Worm (Caenorhabditis elegans) whole organism, L2 larva: ENCODE measurements around the gene C48B4.13.

ENCODE experiments used
- C34F6.9 ChIP-seq: fragments of 150-350 bp; optimal IDR thresholded peaks from 2 replicates; lab custom pipeline; 2014; ENCODE audit warnings: missing biosample characterization, missing genetic modification characterization
- F13H6.1 ChIP-seq: sonication (generic microtip); optimal IDR thresholded peaks from 2 replicates; lab custom pipeline; 2016; ENCODE audit warnings: missing genetic modification characterization, missing compliant biosample characterization
- R02D3.7 ChIP-seq: fragments of 150-350 bp; optimal IDR thresholded peaks from 2 replicates; lab custom pipeline; 2014; ENCODE audit warnings: missing biosample characterization, missing genetic modification characterization
- Y55F3AM.14 ChIP-seq: fragments of 200-800 bp; sonication (Bioruptor generic); optimal IDR thresholded peaks from 2 replicates; lab custom pipeline; 2018; ENCODE audit warnings: mild to moderate bottlenecking, missing genetic modification characterization, missing compliant biosample characterization
- ZK546.5 ChIP-seq: sonication (generic microtip); optimal IDR thresholded peaks from 2 replicates; lab custom pipeline; 2017; ENCODE audit warnings: missing biosample characterization, missing genetic modification characterization
- ama-1 ChIP-seq: fragments of 150-350 bp; optimal IDR thresholded peaks from 2 replicates; lab custom pipeline; 2018; ENCODE audit warnings: inconsistent platforms
- blmp-1 ChIP-seq: sonication (generic microtip); optimal IDR thresholded peaks from 2 replicates; lab custom pipeline; 2017; ENCODE audit warnings: missing genetic modification characterization, mild to moderate bottlenecking, missing compliant biosample characterization, antibody characterized with exemption, moderate library complexity; ENCODE audit not compliant: insufficient read depth
- ceh-82 ChIP-seq: fragments of 150-350 bp; optimal IDR thresholded peaks from 2 replicates; lab custom pipeline; 2014; ENCODE audit warnings: missing biosample characterization, missing genetic modification characterization
- crh-2 ChIP-seq: sonication (generic microtip); optimal IDR thresholded peaks from 2 replicates; lab custom pipeline; 2017; ENCODE audit warnings: missing biosample characterization, missing genetic modification characterization
- elt-1 ChIP-seq: fragments of 150-350 bp; optimal IDR thresholded peaks from 2 replicates; lab custom pipeline; 2014; ENCODE audit warnings: missing biosample characterization, missing genetic modification characterization
- elt-3 ChIP-seq: sonication (generic microtip); optimal IDR thresholded peaks from 2 replicates; lab custom pipeline; 2017; ENCODE audit warnings: missing biosample characterization, missing genetic modification characterization
- fos-1 ChIP-seq: fragments of 150-350 bp; optimal IDR thresholded peaks from 2 replicates; lab custom pipeline; 2014; ENCODE audit warnings: missing biosample characterization, missing genetic modification characterization
- gmeb-1 ChIP-seq: fragments of 150-350 bp; optimal IDR thresholded peaks from 2 replicates; lab custom pipeline; 2014; ENCODE audit warnings: missing biosample characterization, missing genetic modification characterization
- lin-11 ChIP-seq: fragments of 150-350 bp; sonication (generic microtip); optimal IDR thresholded peaks from 2 replicates; lab custom pipeline; 2014; ENCODE audit warnings: missing biosample characterization, missing genetic modification characterization, inconsistent platforms, mixed read lengths
- lin-39 ChIP-seq: fragments of 150-350 bp; optimal IDR thresholded peaks from 2 replicates; lab custom pipeline; 2014; ENCODE audit warnings: missing biosample characterization, missing genetic modification reagents, missing genetic modification characterization
- lsy-2 ChIP-seq, 2 experiments: fragments of 150-350 bp in 1 of 2; sonication (generic microtip) in 1 of 2; optimal IDR thresholded peaks; 2 replicates each; lab custom pipeline; 2014 to 2017; ENCODE audit warnings: missing biosample characterization in 2 of 2, missing genetic modification characterization in 2 of 2
- mab-5 ChIP-seq: fragments of 150-350 bp; optimal IDR thresholded peaks from 2 replicates; lab custom pipeline; 2014; ENCODE audit warnings: missing biosample characterization, missing genetic modification characterization
- mbf-1 ChIP-seq: sonication (generic microtip); optimal IDR thresholded peaks from 2 replicates; lab custom pipeline; 2017; ENCODE audit warnings: missing biosample characterization, missing genetic modification characterization
- mdl-1 ChIP-seq, 2 experiments: fragments of 150-350 bp in 1 of 2; sonication (generic microtip) in 1 of 2; optimal IDR thresholded peaks; 2 replicates each; lab custom pipeline; 2017; ENCODE audit warnings: missing biosample characterization in 2 of 2, missing genetic modification characterization in 2 of 2
- nhr-10 ChIP-seq: sonication (generic microtip); optimal IDR thresholded peaks from 2 replicates; lab custom pipeline; 2017; ENCODE audit warnings: missing biosample characterization, missing genetic modification characterization
- nhr-129 ChIP-seq: fragments of 150-350 bp; optimal IDR thresholded peaks from 2 replicates; lab custom pipeline; 2014; ENCODE audit warnings: missing biosample characterization, missing genetic modification characterization
- nhr-21 ChIP-seq: fragments of 150-350 bp; optimal IDR thresholded peaks from 2 replicates; lab custom pipeline; 2014; ENCODE audit warnings: missing biosample characterization, missing genetic modification characterization
- nhr-237 ChIP-seq: fragments of 150-350 bp; optimal IDR thresholded peaks from 2 replicates; lab custom pipeline; 2014; ENCODE audit warnings: missing biosample characterization, missing genetic modification characterization
- nhr-25 ChIP-seq: fragments of 150-350 bp; sonication (generic microtip); optimal IDR thresholded peaks from 3 replicates; lab custom pipeline; 2014; ENCODE audit warnings: missing biosample characterization, missing genetic modification characterization
- nhr-6 ChIP-seq: fragments of 150-350 bp; optimal IDR thresholded peaks from 2 replicates; lab custom pipeline; 2014; ENCODE audit warnings: missing biosample characterization, missing genetic modification characterization
- nhr-77 ChIP-seq: fragments of 150-350 bp; optimal IDR thresholded peaks from 2 replicates; lab custom pipeline; 2014; ENCODE audit warnings: missing biosample characterization, missing genetic modification characterization
- peb-1 ChIP-seq: fragments of 150-350 bp; optimal IDR thresholded peaks from 2 replicates; lab custom pipeline; 2014; ENCODE audit warnings: missing biosample characterization, missing genetic modification characterization
- sem-4 ChIP-seq: fragments of 150-350 bp; optimal IDR thresholded peaks from 2 replicates; lab custom pipeline; 2014; ENCODE audit warnings: missing biosample characterization, missing genetic modification reagents, missing genetic modification characterization
- sma-3 ChIP-seq: sonication (generic microtip); optimal IDR thresholded peaks from 2 replicates; lab custom pipeline; 2016; ENCODE audit warnings: missing genetic modification reagents, missing genetic modification characterization, missing compliant biosample characterization
- sma-9 ChIP-seq, 2 experiments: fragments of 150-350 bp in 1 of 2; sonication (generic microtip) in 1 of 2; optimal IDR thresholded peaks; 2 replicates each; lab custom pipeline; 2014 to 2016; ENCODE audit warnings: missing genetic modification characterization in 2 of 2, mild to moderate bottlenecking in 1 of 2, missing biosample characterization in 1 of 2, missing compliant biosample characterization in 1 of 2, missing genetic modification reagents in 1 of 2, moderate library complexity in 1 of 2
- snpc-4 ChIP-seq: fragments of 150-350 bp; optimal IDR thresholded peaks from 2 replicates; lab custom pipeline; 2014; ENCODE audit warnings: missing biosample characterization, missing genetic modification characterization
- unc-39 ChIP-seq: fragments of 150-350 bp; optimal IDR thresholded peaks from 2 replicates; lab custom pipeline; 2014; ENCODE audit warnings: missing biosample characterization, missing genetic modification characterization
- unc-55 ChIP-seq: fragments of 150-350 bp; sonication (generic microtip); optimal IDR thresholded peaks from 3 replicates; lab custom pipeline; 2014; ENCODE audit warnings: missing biosample characterization, missing genetic modification reagents, missing genetic modification characterization
- unc-62 ChIP-seq: fragments of 150-350 bp; optimal IDR thresholded peaks from 2 replicates; lab custom pipeline; 2014; ENCODE audit warnings: missing biosample characterization, missing genetic modification reagents, missing genetic modification characterization
- ztf-1 ChIP-seq: fragments of 200-800 bp; sonication (Bioruptor generic); conservative IDR thresholded peaks from 2 replicates; pipeline ENCODE4 v1.3.6; 2022; ENCODE audit warnings: missing genetic modification characterization, missing compliant biosample characterization
- ztf-11 ChIP-seq: sonication (generic microtip); optimal IDR thresholded peaks from 2 replicates; lab custom pipeline; 2017; ENCODE audit warnings: missing biosample characterization, missing genetic modification characterization
- ztf-4 ChIP-seq: fragments of 150-350 bp; optimal IDR thresholded peaks from 2 replicates; lab custom pipeline; 2014; ENCODE audit warnings: missing biosample characterization, missing genetic modification characterization

C48B4.13 gene

ce11 chrIII:9597044-9597443 lies 28.5 kb downstream of the C48B4.13 start, which contains the start of gene C48B4.12:
Gene C48B4.12 (plus strand): TSS chrIII:9597344.
- no peak for TF ChIP-seq nhr-77
- no peak for TF ChIP-seq blmp-1
- TF ChIP-seq nhr-237: no peak
- TF ChIP-seq ama-1 (lab: Kevin White, UChicago): no peak
- no peak for TF ChIP-seq lsy-2 (tag; optimal IDR thresholded peaks at IDR 0.05; lab: Kevin White, UChicago)
- TF ChIP-seq F13H6.1 (tag; lab: Kevin White, UChicago): no peak
- TF ChIP-seq snpc-4 (tag; lab: Kevin White, UChicago): no peak
- TF ChIP-seq ztf-11 (tag; lab: Kevin White, UChicago): no peak
- TF ChIP-seq mbf-1 (tag; lab: Kevin White, UChicago): no peak
- no peak for TF ChIP-seq mab-5 (tag; lab: Kevin White, UChicago)
- TF ChIP-seq gmeb-1 (tag; lab: Kevin White, UChicago): no peak
- TF ChIP-seq elt-1 (tag; lab: Kevin White, UChicago): no peak
- no peak for TF ChIP-seq unc-39 (tag; lab: Kevin White, UChicago)
- no peak for TF ChIP-seq R02D3.7
- TF ChIP-seq ZK546.5 (tag; lab: Kevin White, UChicago): no peak

ce11 chrIII:9598168-9598567 lies 29.6 kb downstream of the C48B4.13 start, which contains the start of gene F58A4.1:
Gene F58A4.1 (plus strand): TSS chrIII:9598468.
- TF ChIP-seq ztf-4 (tag; lab: Kevin White, UChicago) (no peak), lin-39 (tag; lab: Kevin White, UChicago) (no peak), nhr-21 (tag; lab: Kevin White, UChicago) (no peak), crh-2 (no peak), mdl-1 (tag; optimal IDR thresholded peaks at IDR 0.05; lab: Kevin White, UChicago) (no peak), nhr-10 (no peak), nhr-129 (tag; lab: Kevin White, UChicago) (no peak), ama-1 (lab: Kevin White, UChicago) (no peak), gmeb-1 (tag; lab: Kevin White, UChicago) (no peak), ztf-11 (tag; lab: Kevin White, UChicago) (no peak), lin-11 (no peak), elt-3 (tag; lab: Kevin White, UChicago) (no peak), fos-1 (tag; lab: Kevin White, UChicago) (no peak), unc-39 (tag; lab: Kevin White, UChicago) (no peak), C34F6.9 (tag; lab: Kevin White, UChicago) (no peak), ztf-1 (GFP tag; lab: Robert Waterston, UW) (no peak)

ce11 chrIII:9600645-9601044 lies 32.1 kb downstream of the C48B4.13 start, which contains the start of gene F58A4.2:
Gene F58A4.2 (minus strand): TSS chrIII:9600745.
- TF ChIP-seq Y55F3AM.14 (GFP tag; lab: Kevin White, UChicago) (no peak), ztf-11 (tag; lab: Kevin White, UChicago) (no peak)

ce11 chrIII:9608650-9609049 lies 40.1 kb downstream of the C48B4.13 start, which contains the start of gene clec-161:
Gene clec-161 (minus strand): TSS chrIII:9608750.
- no peak for TF ChIP-seq nhr-6 (tag; lab: Kevin White, UChicago)
- TF ChIP-seq nhr-21 (tag; lab: Kevin White, UChicago): no peak
- no peak for TF ChIP-seq ztf-4 (tag; lab: Kevin White, UChicago)
- TF ChIP-seq ceh-82 (tag; lab: Kevin White, UChicago): no peak
- no peak for TF ChIP-seq ZK546.5 (tag; lab: Kevin White, UChicago)
- TF ChIP-seq unc-55 (GFP tag; lab: Kevin White, UChicago): no peak
- TF ChIP-seq R02D3.7: no peak
- TF ChIP-seq mab-5 (tag; lab: Kevin White, UChicago): no peak
- TF ChIP-seq lin-39 (tag; lab: Kevin White, UChicago): no peak
- no peak for TF ChIP-seq C34F6.9 (tag; lab: Kevin White, UChicago)
- TF ChIP-seq mbf-1 (tag; lab: Kevin White, UChicago): no peak
- no peak for TF ChIP-seq peb-1 (tag; lab: Kevin White, UChicago)
- TF ChIP-seq elt-3 (tag; lab: Kevin White, UChicago): no peak
- no peak for TF ChIP-seq nhr-25
- TF ChIP-seq sma-3: no peak
- no peak for TF ChIP-seq crh-2
- TF ChIP-seq sem-4 (tag; lab: Kevin White, UChicago): no peak
- TF ChIP-seq unc-62 (GFP tag; lab: Kevin White, UChicago): no peak
- TF ChIP-seq sma-9 (GFP tag; optimal IDR thresholded peaks at IDR 0.05; lab: Kevin White, UChicago): no peak
- TF ChIP-seq sma-9 (tag; optimal IDR thresholded peaks at IDR 0.05; lab: Kevin White, UChicago): no peak
- no peak for TF ChIP-seq nhr-10
